Worm (Caenorhabditis elegans) whole organism, L1 larva: Measurements from ENCODE around the gene clec-83.
A peak's percentile ranks its signal among the peaks of the same experiment; 100 is the strongest.

Experiments used
- C04F5.9 ChIP-seq: sonication (generic microtip); optimal IDR thresholded peaks from 2 replicates; lab custom pipeline; 2016; ENCODE audit warnings: missing genetic modification characterization, missing compliant biosample characterization
- aly-2 ChIP-seq: fragments of 150-350 bp; optimal IDR thresholded peaks from 2 replicates; lab custom pipeline; 2014; ENCODE audit warnings: missing biosample characterization, missing genetic modification characterization
- ama-1 ChIP-seq: fragments of 150-350 bp; optimal IDR thresholded peaks from 2 replicates; lab custom pipeline; 2014
- ceh-8 ChIP-seq: fragments of 200-800 bp; sonication (Bioruptor generic); optimal IDR thresholded peaks from 2 replicates; lab custom pipeline; 2018; ENCODE audit warnings: mild to moderate bottlenecking, missing genetic modification characterization, moderate library complexity, missing compliant biosample characterization
- dpl-1 ChIP-seq, 3 experiments: fragments of 150-350 bp in 2 of 3; sonication (generic microtip) in 1 of 3; optimal IDR thresholded peaks; 2 replicates each; lab custom pipeline; 2014 to 2017; ENCODE audit warnings: missing biosample characterization in 3 of 3, missing genetic modification characterization in 3 of 3, missing genetic modification reagents in 3 of 3
- dsc-1 ChIP-seq: sonication (generic microtip); optimal IDR thresholded peaks from 2 replicates; lab custom pipeline; 2016; ENCODE audit warnings: mild to moderate bottlenecking, missing genetic modification characterization, missing compliant biosample characterization
- efl-1 ChIP-seq, 4 experiments: fragments of 150-350 bp; optimal IDR thresholded peaks in 3 of 4; peaks in 1 of 4; 1 replicate in 1 of 4; 2 replicates in 3 of 4; lab custom pipeline; 2014; ENCODE audit warnings: missing biosample characterization in 2 of 4, missing genetic modification characterization in 2 of 4, missing genetic modification reagents in 2 of 4
- egl-13 ChIP-seq: sonication (generic microtip); optimal IDR thresholded peaks from 2 replicates; lab custom pipeline; 2016; ENCODE audit warnings: missing genotype, missing genetic modification reagents, missing genetic modification characterization, missing compliant biosample characterization
- elt-3 ChIP-seq, 6 experiments: fragments of 150-350 bp in 1 of 6; sonication (generic microtip); optimal IDR thresholded peaks; 2 replicates each; lab custom pipeline; 2017 to 2018; ENCODE audit warnings: missing biosample characterization in 6 of 6, missing genetic modification characterization in 6 of 6, inconsistent platforms in 1 of 6
- grh-1 ChIP-seq: fragments of 200-800 bp; sonication (Bioruptor generic); IDR thresholded peaks from 2 replicates; pipeline ENCODE4 v1.3.6; 2022; ENCODE audit warnings: missing genetic modification reagents, missing genetic modification characterization, missing compliant biosample characterization
- hlh-17 ChIP-seq: fragments of 200-800 bp; sonication (Bioruptor generic); optimal IDR thresholded peaks from 2 replicates; lab custom pipeline; 2018; ENCODE audit warnings: missing genetic modification characterization, mild to moderate bottlenecking, missing compliant biosample characterization, moderate library complexity, borderline replicate concordance
- isw-1 ChIP-seq: fragments of 200-800 bp; sonication (Bioruptor generic); IDR thresholded peaks from 2 replicates; pipeline ENCODE4 v1.3.6; 2022; ENCODE audit warnings: missing genetic modification characterization, missing compliant biosample characterization
- jun-1 ChIP-seq: fragments of 150-350 bp; optimal IDR thresholded peaks from 2 replicates; lab custom pipeline; 2014; ENCODE audit warnings: missing biosample characterization, missing genetic modification reagents, missing genetic modification characterization
- lin-14 ChIP-seq: fragments of 200-800 bp; sonication (Bioruptor generic); optimal IDR thresholded peaks from 2 replicates; lab custom pipeline; 2018; ENCODE audit warnings: mild to moderate bottlenecking, missing genetic modification characterization, moderate library complexity, missing compliant biosample characterization
- lin-39 ChIP-seq: fragments of 150-350 bp; optimal IDR thresholded peaks from 2 replicates; lab custom pipeline; 2014; ENCODE audit warnings: missing biosample characterization, missing genetic modification reagents, missing genetic modification characterization
- lir-3 ChIP-seq: sonication (generic microtip); optimal IDR thresholded peaks from 2 replicates; lab custom pipeline; 2016; ENCODE audit warnings: mild to moderate bottlenecking, missing genetic modification characterization, moderate library complexity, missing compliant biosample characterization; ENCODE audit not compliant: poor library complexity
- mab-9 ChIP-seq: fragments of 200-800 bp; sonication (Bioruptor generic); IDR thresholded peaks from 2 replicates; pipeline ENCODE4 v1.3.6; 2022; ENCODE audit warnings: missing genetic modification reagents, missing genetic modification characterization, missing compliant biosample characterization
- mef-2 ChIP-seq: fragments of 150-350 bp; optimal IDR thresholded peaks from 2 replicates; lab custom pipeline; 2014; ENCODE audit warnings: missing biosample characterization, missing genetic modification characterization
- nhr-11 ChIP-seq: fragments of 150-350 bp; optimal IDR thresholded peaks from 2 replicates; lab custom pipeline; 2014; ENCODE audit warnings: missing biosample characterization, missing genetic modification characterization
- nhr-19 ChIP-seq: fragments of 200-800 bp; sonication (Bioruptor generic); conservative IDR thresholded peaks from 2 replicates; pipeline ENCODE4 v1.3.6; 2022; ENCODE audit warnings: missing genetic modification characterization, missing compliant biosample characterization
- nhr-47 ChIP-seq: sonication (generic microtip); optimal IDR thresholded peaks from 2 replicates; lab custom pipeline; 2016; ENCODE audit warnings: mild to moderate bottlenecking, missing genetic modification characterization, moderate library complexity, missing compliant biosample characterization
- pag-3 ChIP-seq: sonication (generic microtip); optimal IDR thresholded peaks from 2 replicates; lab custom pipeline; 2017; ENCODE audit warnings: missing genetic modification characterization, mild to moderate bottlenecking, missing compliant biosample characterization, antibody characterized with exemption, borderline replicate concordance; ENCODE audit not compliant: insufficient read depth
- pax-3 ChIP-seq: fragments of 200-800 bp; sonication (Bioruptor generic); optimal IDR thresholded peaks from 2 replicates; lab custom pipeline; 2018; ENCODE audit warnings: mild to moderate bottlenecking, missing genetic modification characterization, moderate library complexity, missing compliant biosample characterization
- snpc-4 ChIP-seq: fragments of 150-350 bp; optimal IDR thresholded peaks from 2 replicates; lab custom pipeline; 2014; ENCODE audit warnings: missing biosample characterization, missing genetic modification characterization
- snu-23 ChIP-seq: sonication (generic microtip); optimal IDR thresholded peaks from 2 replicates; lab custom pipeline; 2016; ENCODE audit warnings: missing genetic modification characterization, missing compliant biosample characterization
- sox-4 ChIP-seq: sonication (generic microtip); optimal IDR thresholded peaks from 2 replicates; lab custom pipeline; 2016; ENCODE audit warnings: missing genetic modification characterization, missing compliant biosample characterization
- sup-37 ChIP-seq: fragments of 200-800 bp; sonication (Bioruptor generic); optimal IDR thresholded peaks from 2 replicates; lab custom pipeline; 2018; ENCODE audit warnings: mild to moderate bottlenecking, missing genetic modification characterization, missing compliant biosample characterization
- tlp-1 ChIP-seq: fragments of 150-350 bp; optimal IDR thresholded peaks from 2 replicates; lab custom pipeline; 2014; ENCODE audit warnings: missing biosample characterization, missing genetic modification characterization
- unc-130 ChIP-seq: fragments of 150-350 bp; optimal IDR thresholded peaks from 2 replicates; lab custom pipeline; 2017; ENCODE audit warnings: missing biosample characterization, missing genetic modification characterization, inconsistent platforms
- unc-62 ChIP-seq: fragments of 150-350 bp; optimal IDR thresholded peaks from 2 replicates; lab custom pipeline; 2014; ENCODE audit warnings: missing biosample characterization, missing genetic modification reagents, missing genetic modification characterization
- unc-98 ChIP-seq: fragments of 200-800 bp; sonication (Bioruptor generic); IDR thresholded peaks from 2 replicates; pipeline ENCODE4 v1.3.6; 2022; ENCODE audit warnings: missing genetic modification characterization, missing compliant biosample characterization
- zip-4 ChIP-seq: fragments of 200-800 bp; sonication (Bioruptor generic); optimal IDR thresholded peaks from 2 replicates; lab custom pipeline; 2018; ENCODE audit warnings: mild to moderate bottlenecking, missing genetic modification characterization, moderate library complexity, missing compliant biosample characterization
- ztf-11 ChIP-seq, 2 experiments: sonication (generic microtip); optimal IDR thresholded peaks; 2 replicates each; lab custom pipeline; 2016 to 2017; ENCODE audit warnings: missing genetic modification characterization in 2 of 2, missing biosample characterization in 1 of 2, missing compliant biosample characterization in 1 of 2

The clec-83 gene

DNA sequence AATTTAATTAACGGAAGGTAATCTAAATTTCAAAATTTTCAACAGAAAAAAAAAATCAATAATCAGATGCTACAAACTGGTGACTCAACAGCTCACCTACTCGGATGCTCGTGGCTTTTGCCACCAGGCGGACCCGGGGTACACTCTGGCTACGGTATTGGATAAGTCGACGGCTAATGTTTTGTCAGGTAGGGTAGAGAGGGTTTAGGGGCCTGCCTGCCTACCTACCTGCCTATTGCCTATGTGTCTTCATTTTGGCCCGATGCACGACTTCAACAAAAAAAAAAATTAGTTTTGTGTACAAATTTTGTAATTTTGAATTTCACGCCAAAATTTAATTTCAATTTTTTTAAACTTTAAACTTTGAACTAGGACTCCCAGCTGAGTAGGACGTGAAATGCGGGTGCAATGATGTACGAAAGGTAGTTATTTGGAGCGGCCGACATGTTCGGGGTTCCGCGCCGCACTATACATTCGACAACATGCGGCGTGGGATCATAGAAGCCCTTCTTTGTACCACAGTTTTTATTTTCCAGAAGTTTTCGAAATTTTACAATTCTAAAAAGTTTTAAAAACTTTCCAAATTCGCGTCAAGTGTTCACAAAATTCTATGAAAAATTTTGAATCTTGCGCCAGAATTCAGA is 15.7 kb downstream of the clec-83 start:
- no peak for TF ChIP-seq dsc-1 (tag; lab: Kevin White, UChicago)
- no peak for TF ChIP-seq tlp-1 (tag; lab: Kevin White, UChicago)
- TF ChIP-seq snpc-4 (tag; lab: Kevin White, UChicago) = peak; percentile 49

DNA sequence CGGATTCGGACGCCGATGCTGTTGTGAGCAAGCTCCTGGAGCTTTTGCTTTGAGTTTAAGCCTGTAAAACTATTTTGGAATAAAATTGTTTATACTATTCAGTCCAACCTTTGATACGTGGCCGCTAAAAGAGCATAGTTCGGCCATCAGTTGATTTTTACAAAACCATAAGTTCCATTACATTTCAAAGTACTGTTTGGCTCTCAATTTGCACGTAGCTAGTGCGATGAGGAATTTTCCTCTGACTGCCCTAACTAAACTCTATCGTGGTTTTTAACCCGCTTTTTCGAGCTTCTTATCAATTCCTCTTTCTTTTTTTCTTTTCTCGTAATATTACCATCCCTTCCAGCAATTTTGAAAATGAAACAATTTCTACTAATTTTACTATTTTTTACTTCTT is 17.8 kb downstream of the clec-83 start, which contains the start of gene clec-80:
Gene clec-80, plus strand, starts transcription at position 301 of the 400 bp plus-strand sequence.
- TF ChIP-seq egl-13 (tag; lab: Kevin White, UChicago) (no peak), unc-98 (no peak), nhr-19 (GFP tag; lab: Robert Waterston, UW) (no peak), unc-130 (tag; lab: Kevin White, UChicago) (no peak), pax-3 (tag; lab: Kevin White, UChicago) (no peak), nhr-47 (tag; lab: Kevin White, UChicago) (no peak), mab-9 (GFP tag; lab: Robert Waterston, UW) (no peak), mef-2 (tag; lab: Kevin White, UChicago) (no peak), unc-62 (GFP tag; lab: Kevin White, UChicago) (no peak), hlh-17 (GFP tag; lab: Kevin White, UChicago) (no peak), ceh-8 (GFP tag; lab: Kevin White, UChicago) (no peak), isw-1 (no peak), jun-1 (tag; lab: Kevin White, UChicago) (no peak), zip-4 (GFP tag; lab: Kevin White, UChicago) (no peak), sup-37 (GFP tag; lab: Kevin White, UChicago) (no peak), sox-4 (tag; lab: Kevin White, UChicago) (no peak)

DNA sequence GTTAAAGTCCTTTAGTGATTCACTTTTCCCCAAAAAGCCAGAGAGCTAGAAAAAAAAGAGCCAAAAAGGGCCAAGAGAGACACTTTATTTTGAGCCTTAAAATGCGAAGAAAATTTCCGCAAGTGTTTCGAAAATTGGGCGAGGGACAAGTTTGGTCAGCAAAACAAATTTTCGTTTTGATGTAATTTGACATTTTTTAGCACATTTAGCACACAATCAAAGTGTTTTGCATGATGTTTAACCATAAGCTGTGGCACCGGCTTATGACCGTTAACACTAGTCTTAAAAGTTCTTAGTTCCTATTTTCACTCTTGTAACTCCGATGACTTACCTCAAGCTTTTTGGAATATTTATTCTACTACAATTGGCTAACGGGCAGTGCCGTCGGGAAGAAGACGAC is 20.9 kb downstream of the clec-83 start, which contains the start of gene Y54G2A.37:
Gene Y54G2A.37, plus strand, starts transcription at position 301 of the 400 bp plus-strand sequence.
- no peak for TF ChIP-seq ztf-11 (tag; optimal IDR thresholded peaks at IDR 0.05; lab: Kevin White, UChicago)
- no peak for TF ChIP-seq isw-1
- TF ChIP-seq nhr-47 (tag; lab: Kevin White, UChicago) = no peak

DNA sequence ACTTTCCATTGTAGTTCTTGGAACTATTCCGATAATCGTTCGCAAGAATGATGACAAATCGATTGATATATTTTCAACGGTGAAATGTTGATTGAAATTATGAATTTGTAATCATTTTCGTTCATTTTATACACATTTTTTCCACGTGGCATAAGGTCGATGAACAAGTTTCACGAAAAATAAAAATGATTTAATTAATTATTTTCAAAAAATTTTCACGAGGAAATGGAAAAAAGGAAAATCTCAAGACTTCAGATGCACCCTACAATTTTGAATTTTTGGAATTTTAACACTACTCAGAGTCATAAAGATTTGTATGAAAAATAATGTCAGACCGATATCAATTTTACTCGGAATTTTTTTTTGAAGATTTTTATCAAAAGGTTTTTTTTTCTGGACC is 21.6 kb downstream of the clec-83 start, which contains the start of gene Y54G2A.13:
Gene Y54G2A.13, minus strand, starts transcription at position 101 of the 400 bp plus-strand sequence.
- TF ChIP-seq lin-39 (tag; lab: Kevin White, UChicago) = no peak
- no peak for TF ChIP-seq ztf-11 (tag; optimal IDR thresholded peaks at IDR 0.05; lab: Kevin White, UChicago)
- TF ChIP-seq efl-1 (optimal IDR thresholded peaks at IDR 0.05; lab: Kevin White, UChicago) = no peak
- TF ChIP-seq efl-1 (GFP tag; optimal IDR thresholded peaks at IDR 0.05 in 1 of 2; lab: Kevin White, UChicago) = no peak
- TF ChIP-seq ama-1 (lab: Kevin White, UChicago) = no peak
- TF ChIP-seq snu-23 = no peak
- TF ChIP-seq grh-1 (GFP tag; lab: Robert Waterston, UW) = no peak
- TF ChIP-seq pag-3 (tag; lab: Kevin White, UChicago) = no peak
- TF ChIP-seq nhr-19 (GFP tag; lab: Robert Waterston, UW) = no peak
- TF ChIP-seq dpl-1 (GFP tag; optimal IDR thresholded peaks at IDR 0.05; lab: Kevin White, UChicago) = no peak
- TF ChIP-seq lir-3 = no peak
- TF ChIP-seq C04F5.9 = no peak
- TF ChIP-seq lin-14 (GFP tag; lab: Kevin White, UChicago) = no peak
- no peak for TF ChIP-seq hlh-17 (GFP tag; lab: Kevin White, UChicago)
- TF ChIP-seq dsc-1 (tag; lab: Kevin White, UChicago) = no peak
- TF ChIP-seq nhr-11 = no peak
- TF ChIP-seq elt-3 (tag; optimal IDR thresholded peaks at IDR 0.05; lab: Kevin White, UChicago) = no peak
- no peak for TF ChIP-seq aly-2
